Worm (Caenorhabditis elegans): ENCODE data around the gene irld-55.

The irld-55 gene

ce11 chrIV:13982425-13982824 is 37.6 kb upstream of the irld-55 start, which contains the start of gene gei-18:
TSS of gene gei-18 (minus strand) at chrIV:13982525.
- TF ChIP-seq nhr-10 (tag; optimal IDR thresholded peaks at IDR 0.05), result no peak
- no peak for TF ChIP-seq elt-1 (tag; optimal IDR thresholded peaks at IDR 0.05)
- TF ChIP-seq ceh-16 (tag; optimal IDR thresholded peaks at IDR 0.05), result no peak
- TF ChIP-seq lin-39 (tag; optimal IDR thresholded peaks at IDR 0.05), result no peak
- TF ChIP-seq mab-5 (tag; optimal IDR thresholded peaks at IDR 0.05), result no peak
- TF ChIP-seq nhr-23 (tag; optimal IDR thresholded peaks at IDR 0.05), result no peak
- no peak for TF ChIP-seq nhr-25 (tag; optimal IDR thresholded peaks at IDR 0.05)
- no peak for TF ChIP-seq ztf-11 (tag; optimal IDR thresholded peaks at IDR 0.05)
- TF ChIP-seq nhr-12 (tag; optimal IDR thresholded peaks at IDR 0.05), result no peak

- TF ChIP-seq peb-1 (tag; optimal IDR thresholded peaks at IDR 0.05) (no peak), sma-9 (GFP tag; optimal IDR thresholded peaks at IDR 0.05) (no peak), sma-9 (tag; optimal IDR thresholded peaks at IDR 0.05) (no peak), gmeb-1 (tag; optimal IDR thresholded peaks at IDR 0.05) (no peak), crh-2 (tag; optimal IDR thresholded peaks at IDR 0.05) (no peak), nhr-10 (tag; optimal IDR thresholded peaks at IDR 0.05) (no peak), ztf-11 (tag; optimal IDR thresholded peaks at IDR 0.05) (no peak), aly-2 (tag; optimal IDR thresholded peaks at IDR 0.05) (no peak)
Observed at ce11 chrIV:13984041-13984440, 36.0 kb upstream of the irld-55 start, which contains the start of gene tor-2. TSS of gene tor-2 (minus strand) at chrIV:13984141.

ce11 chrIV:13985705-13986104 is 34.3 kb upstream of the irld-55 start, which contains the start of gene tor-1:
TSS of gene tor-1 (minus strand) at chrIV:13985805.
- TF ChIP-seq nhr-6 (tag; optimal IDR thresholded peaks at IDR 0.05) (no peak), sma-9 (GFP tag; optimal IDR thresholded peaks at IDR 0.05) (no peak), sma-9 (tag; optimal IDR thresholded peaks at IDR 0.05) (no peak), ztf-4 (tag; optimal IDR thresholded peaks at IDR 0.05) (no peak), lsy-2 (tag; optimal IDR thresholded peaks at IDR 0.05) (no peak), alr-1 (tag; optimal IDR thresholded peaks at IDR 0.05) (no peak), nhr-21 (tag; optimal IDR thresholded peaks at IDR 0.05) (no peak), ztf-1 (GFP tag; conservative IDR thresholded peaks at IDR 0.05) (no peak), snpc-4 (tag; optimal IDR thresholded peaks at IDR 0.05) (no peak), skn-1 (tag; optimal IDR thresholded peaks at IDR 0.05) (no peak), nhr-23 (tag; optimal IDR thresholded peaks at IDR 0.05) (no peak), nhr-10 (tag; optimal IDR thresholded peaks at IDR 0.05) (no peak), unc-39 (tag; optimal IDR thresholded peaks at IDR 0.05) (no peak)

ce11 chrIV:13988781-13989180 is 31.2 kb upstream of the irld-55 start, which contains the start of gene egl-23:
TSS of gene egl-23 (plus strand) at chrIV:13989081.
- TF ChIP-seq C34F6.9 (tag; optimal IDR thresholded peaks at IDR 0.05), result no peak
- TF ChIP-seq nhr-129 (tag; optimal IDR thresholded peaks at IDR 0.05), result no peak
- no peak for TF ChIP-seq snpc-4 (tag; optimal IDR thresholded peaks at IDR 0.05)
- TF ChIP-seq sma-3 (GFP tag; optimal IDR thresholded peaks at IDR 0.05), result no peak
- no peak for TF ChIP-seq skn-1 (tag; optimal IDR thresholded peaks at IDR 0.05)
- no peak for TF ChIP-seq alr-1 (tag; optimal IDR thresholded peaks at IDR 0.05)

ce11 chrIV:13989875-13990274 is 30.1 kb upstream of the irld-55 start:
- peak; percentile 58 for TF ChIP-seq snpc-4 (tag; optimal IDR thresholded peaks at IDR 0.05)
- no peak for TF ChIP-seq nhr-10 (tag; optimal IDR thresholded peaks at IDR 0.05)
- no peak for TF ChIP-seq skn-1 (tag; optimal IDR thresholded peaks at IDR 0.05)
- no peak for TF ChIP-seq nhr-21 (tag; optimal IDR thresholded peaks at IDR 0.05)

- TF ChIP-seq ztf-11 (tag; optimal IDR thresholded peaks at IDR 0.05), result no peak
- TF ChIP-seq sem-4 (tag; optimal IDR thresholded peaks at IDR 0.05), result peak; percentile 3
Observed at ce11 chrIV:14001782-14002181, 18.2 kb upstream of the irld-55 start.

ce11 chrIV:14008709-14009108 is 11.3 kb upstream of the irld-55 start:
- no peak for TF ChIP-seq skn-1 (tag; optimal IDR thresholded peaks at IDR 0.05)
- no peak for TF ChIP-seq lin-11 (tag; optimal IDR thresholded peaks at IDR 0.05)
- no peak for TF ChIP-seq mdl-1 (tag; optimal IDR thresholded peaks at IDR 0.05)

Measured in whole organism, L2 larva.